Fruit fly (Drosophila melanogaster): ENCODE measurements around the gene CG12521.

- TF ChIP-seq bab1 (GFP tag; optimal IDR thresholded peaks at IDR 0.05) (no peak), cic (GFP tag; optimal IDR thresholded peaks at IDR 0.05) (no peak), pad (GFP tag; optimal IDR thresholded peaks at IDR 0.05) (no peak), CG7045 (GFP tag; optimal IDR thresholded peaks at IDR 0.05) (no peak), CG7101 (tag; optimal IDR thresholded peaks at IDR 0.05) (no peak), CG12768 (GFP tag; optimal IDR thresholded peaks at IDR 0.05) (no peak), CG1620 (GFP tag; optimal IDR thresholded peaks at IDR 0.05) (no peak), cnc (optimal IDR thresholded peaks at IDR 0.05) (no peak), tj (GFP tag; optimal IDR thresholded peaks at IDR 0.05) (no peak), Mnt (GFP tag; optimal IDR thresholded peaks at IDR 0.05) (no peak), Clk (GFP tag; optimal IDR thresholded peaks at IDR 0.05) (no peak), CG33017 (tag; optimal IDR thresholded peaks at IDR 0.05) (no peak), CG14711 (tag; optimal IDR thresholded peaks at IDR 0.05) (no peak), ovo (GFP tag; optimal IDR thresholded peaks at IDR 0.05) (no peak)
Measured at dm6 chr3L:11863587-11863986, 16.0 kb upstream of the CG12521 start.
